Fruit fly (Drosophila melanogaster) whole organism, pupa: Measurements from ENCODE around the gene ais.

Experiments used
- CG15710 ChIP-seq: fragments of 200-800 bp; sonication (Bioruptor generic); optimal IDR thresholded peaks from 2 replicates; lab custom pipeline; 2018; ENCODE audit warnings: missing biosample characterization, mild to moderate bottlenecking, missing genetic modification characterization, moderate library complexity
- CG4496 ChIP-seq: fragments of 200-800 bp; sonication (Bioruptor generic); IDR thresholded peaks from 3 replicates; pipeline ENCODE4 v1.3.6; 2022; ENCODE audit warnings: missing biosample characterization, missing genetic modification characterization
- CG8159 ChIP-seq: fragments of 200-800 bp; sonication (Bioruptor generic); optimal IDR thresholded peaks from 3 replicates; lab custom pipeline; 2018; ENCODE audit warnings: missing biosample characterization, mild to moderate bottlenecking, missing genetic modification characterization, moderate library complexity
- EcR ChIP-seq: fragments of 200-800 bp; sonication (Bioruptor generic); optimal IDR thresholded peaks from 3 replicates; lab custom pipeline; 2019; ENCODE audit warnings: missing biosample characterization, missing genetic modification characterization, mild to moderate bottlenecking, moderate library complexity, missing genetic modification reagents
- Pif1A ChIP-seq: fragments of 200-800 bp; sonication (Bioruptor generic); optimal IDR thresholded peaks from 3 replicates; lab custom pipeline; 2016; ENCODE audit warnings: missing biosample characterization, missing genetic modification characterization
- fd96Ca ChIP-seq: fragments of 200-800 bp; sonication (Bioruptor generic); IDR thresholded peaks from 3 replicates; pipeline ENCODE4 v1.3.6; 2022; ENCODE audit warnings: missing biosample characterization, missing genetic modification characterization

DNA sequence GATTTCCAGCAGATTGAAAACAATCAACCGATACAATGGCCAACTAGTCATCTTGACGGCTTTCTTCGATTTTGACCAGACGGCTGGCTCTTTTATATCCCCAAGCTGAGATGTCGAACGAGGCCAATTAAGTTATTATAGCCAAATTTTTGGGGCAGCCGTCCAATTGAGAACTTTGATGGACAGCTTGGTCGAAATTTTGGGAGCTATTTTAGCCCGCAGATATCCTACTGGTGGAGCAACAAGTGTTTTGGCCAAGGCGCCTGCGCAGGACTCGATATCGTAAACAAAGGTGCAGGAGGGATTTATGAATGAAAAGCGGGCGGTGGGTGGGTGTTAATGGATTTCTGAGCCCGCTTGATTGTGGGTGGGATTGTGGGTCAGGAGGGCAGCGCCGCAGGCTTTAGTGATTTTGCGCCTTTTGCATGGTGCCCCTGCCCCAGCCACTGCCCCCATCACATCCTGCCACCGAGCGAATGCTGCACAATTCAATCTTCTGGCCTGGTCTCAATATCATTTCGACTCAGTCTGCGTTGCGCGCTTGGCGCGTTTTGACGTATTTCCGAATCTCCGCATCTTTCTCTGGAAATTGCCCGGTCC lies 18.4 kb upstream of the ais start, which contains the start of the genes Ir75c and Grd:
- TF ChIP-seq CG15710 (tag; lab: Kevin White, UChicago) (no peak), CG4496 (GFP tag; lab: Robert Waterston, UW) (no peak), fd96Ca (GFP tag; lab: Robert Waterston, UW) (no peak), CG8159 (no peak), Pif1A (GFP tag; lab: Kevin White, UChicago) (no peak), EcR (no peak)
